Worm (Caenorhabditis elegans) whole organism, L1 larva: ENCODE data around the gene asp-7.
"Not testable (repeated sequence)": the region's sequence is repeated elsewhere in the genome, so short reads cannot be mapped to it uniquely, and the experiment has no call there.

ENCODE experiments used
- Y116A8C.19 ChIP-seq: sonication (generic microtip); optimal IDR thresholded peaks from 2 replicates; lab custom pipeline; 2016; ENCODE audit warnings: missing compliant biosample characterization, missing genetic modification characterization, borderline replicate concordance
- blmp-1 ChIP-seq: fragments of 150-350 bp; optimal IDR thresholded peaks from 2 replicates; lab custom pipeline; 2014; ENCODE audit warnings: missing biosample characterization, missing genetic modification characterization
- ceh-8 ChIP-seq: fragments of 200-800 bp; sonication (Bioruptor generic); optimal IDR thresholded peaks from 2 replicates; lab custom pipeline; 2018; ENCODE audit warnings: mild to moderate bottlenecking, missing genetic modification characterization, moderate library complexity, missing compliant biosample characterization
- ces-1 ChIP-seq: fragments of 150-350 bp; optimal IDR thresholded peaks from 2 replicates; lab custom pipeline; 2014; ENCODE audit warnings: missing biosample characterization, missing genetic modification reagents, missing genetic modification characterization
- dsc-1 ChIP-seq: sonication (generic microtip); optimal IDR thresholded peaks from 2 replicates; lab custom pipeline; 2016; ENCODE audit warnings: mild to moderate bottlenecking, missing genetic modification characterization, missing compliant biosample characterization
- efl-1 ChIP-seq, 4 experiments: fragments of 150-350 bp; optimal IDR thresholded peaks in 3 of 4; peaks in 1 of 4; 1 replicate in 1 of 4; 2 replicates in 3 of 4; lab custom pipeline; 2014; ENCODE audit warnings: missing biosample characterization in 2 of 4, missing genetic modification characterization in 2 of 4, missing genetic modification reagents in 2 of 4
- egl-27 ChIP-seq, 2 experiments: fragments of 150-350 bp in 1 of 2; sonication (generic microtip); optimal IDR thresholded peaks; 3 replicates each; lab custom pipeline; 2017 to 2018; ENCODE audit warnings: missing biosample characterization in 2 of 2, missing genetic modification characterization in 2 of 2, missing genetic modification reagents in 2 of 2
- ets-5 ChIP-seq: fragments of 200-800 bp; sonication (Bioruptor generic); IDR thresholded peaks from 2 replicates; pipeline ENCODE4 v1.3.6; 2022; ENCODE audit warnings: missing genetic modification characterization, missing compliant biosample characterization
- fos-1 ChIP-seq: fragments of 150-350 bp; optimal IDR thresholded peaks from 2 replicates; lab custom pipeline; 2014; ENCODE audit warnings: missing biosample characterization, missing genetic modification characterization
- hlh-4 ChIP-seq: sonication (generic microtip); optimal IDR thresholded peaks from 2 replicates; lab custom pipeline; 2016; ENCODE audit warnings: mild to moderate bottlenecking, missing genetic modification characterization, missing compliant biosample characterization
- hpl-2 ChIP-seq: fragments of 150-350 bp; optimal IDR thresholded peaks from 2 replicates; lab custom pipeline; 2014; ENCODE audit warnings: missing biosample characterization, missing genetic modification reagents, missing genetic modification characterization
- isw-1 ChIP-seq: fragments of 200-800 bp; sonication (Bioruptor generic); IDR thresholded peaks from 2 replicates; pipeline ENCODE4 v1.3.6; 2022; ENCODE audit warnings: missing genetic modification characterization, missing compliant biosample characterization
- jun-1 ChIP-seq: fragments of 150-350 bp; optimal IDR thresholded peaks from 2 replicates; lab custom pipeline; 2014; ENCODE audit warnings: missing biosample characterization, missing genetic modification reagents, missing genetic modification characterization
- lin-13 ChIP-seq: fragments of 150-350 bp; optimal IDR thresholded peaks from 2 replicates; lab custom pipeline; 2014; ENCODE audit warnings: missing biosample characterization, missing genetic modification reagents, missing genetic modification characterization
- lin-15B ChIP-seq: fragments of 150-350 bp; sonication (generic microtip); optimal IDR thresholded peaks from 3 replicates; lab custom pipeline; 2014; ENCODE audit warnings: missing biosample characterization, missing genetic modification characterization
- lsy-2 ChIP-seq, 2 experiments: fragments of 150-350 bp; optimal IDR thresholded peaks; 2 replicates each; lab custom pipeline; 2014; ENCODE audit warnings: missing biosample characterization in 2 of 2, missing genetic modification characterization in 2 of 2
- mdl-1 ChIP-seq, 2 experiments: fragments of 150-350 bp; optimal IDR thresholded peaks; 2 replicates each; lab custom pipeline; 2014 to 2017; ENCODE audit warnings: missing biosample characterization in 2 of 2, missing genetic modification characterization in 2 of 2, inconsistent platforms in 1 of 2
- mef-2 ChIP-seq: fragments of 150-350 bp; optimal IDR thresholded peaks from 2 replicates; lab custom pipeline; 2014; ENCODE audit warnings: missing biosample characterization, missing genetic modification characterization
- mep-1 ChIP-seq: fragments of 150-350 bp; optimal IDR thresholded peaks from 2 replicates; lab custom pipeline; 2014; ENCODE audit warnings: missing biosample characterization, missing genetic modification characterization
- nhr-28 ChIP-seq: fragments of 150-350 bp; optimal IDR thresholded peaks from 2 replicates; lab custom pipeline; 2014; ENCODE audit warnings: missing biosample characterization, missing genetic modification characterization
- nhr-76 ChIP-seq: sonication (generic microtip); optimal IDR thresholded peaks from 2 replicates; lab custom pipeline; 2017; ENCODE audit warnings: missing biosample characterization, missing genetic modification characterization
- nhr-77 ChIP-seq: fragments of 150-350 bp; optimal IDR thresholded peaks from 2 replicates; lab custom pipeline; 2014; ENCODE audit warnings: missing biosample characterization, missing genetic modification characterization
- nhr-85 ChIP-seq: sonication (generic microtip); peaks from one replicate; lab custom pipeline; 2016; ENCODE audit warnings: missing genetic modification characterization, inconsistent platforms, missing compliant biosample characterization
- pag-3 ChIP-seq: sonication (generic microtip); optimal IDR thresholded peaks from 2 replicates; lab custom pipeline; 2017; ENCODE audit warnings: missing genetic modification characterization, mild to moderate bottlenecking, missing compliant biosample characterization, antibody characterized with exemption, borderline replicate concordance; ENCODE audit not compliant: insufficient read depth
- pax-3 ChIP-seq: fragments of 200-800 bp; sonication (Bioruptor generic); optimal IDR thresholded peaks from 2 replicates; lab custom pipeline; 2018; ENCODE audit warnings: mild to moderate bottlenecking, missing genetic modification characterization, moderate library complexity, missing compliant biosample characterization
- snpc-4 ChIP-seq: fragments of 150-350 bp; optimal IDR thresholded peaks from 2 replicates; lab custom pipeline; 2014; ENCODE audit warnings: missing biosample characterization, missing genetic modification characterization
- snu-23 ChIP-seq: sonication (generic microtip); optimal IDR thresholded peaks from 2 replicates; lab custom pipeline; 2016; ENCODE audit warnings: missing genetic modification characterization, missing compliant biosample characterization
- sptf-1 ChIP-seq: fragments of 150-350 bp; optimal IDR thresholded peaks from 2 replicates; lab custom pipeline; 2014; ENCODE audit warnings: missing biosample characterization, missing genetic modification characterization
- sup-37 ChIP-seq: fragments of 200-800 bp; sonication (Bioruptor generic); optimal IDR thresholded peaks from 2 replicates; lab custom pipeline; 2018; ENCODE audit warnings: mild to moderate bottlenecking, missing genetic modification characterization, missing compliant biosample characterization
- unc-30 ChIP-seq: sonication (generic microtip); optimal IDR thresholded peaks from 2 replicates; lab custom pipeline; 2017; ENCODE audit warnings: missing biosample characterization, missing genetic modification characterization
- unc-62 ChIP-seq: fragments of 150-350 bp; optimal IDR thresholded peaks from 2 replicates; lab custom pipeline; 2014; ENCODE audit warnings: missing biosample characterization, missing genetic modification reagents, missing genetic modification characterization
- zag-1 ChIP-seq: fragments of 150-350 bp; optimal IDR thresholded peaks from 2 replicates; lab custom pipeline; 2014; ENCODE audit warnings: missing biosample characterization, missing genetic modification characterization
- zip-4 ChIP-seq: fragments of 200-800 bp; sonication (Bioruptor generic); optimal IDR thresholded peaks from 2 replicates; lab custom pipeline; 2018; ENCODE audit warnings: mild to moderate bottlenecking, missing genetic modification characterization, moderate library complexity, missing compliant biosample characterization
- ztf-11 ChIP-seq, 2 experiments: sonication (generic microtip); optimal IDR thresholded peaks; 2 replicates each; lab custom pipeline; 2016 to 2017; ENCODE audit warnings: missing genetic modification characterization in 2 of 2, missing biosample characterization in 1 of 2, missing compliant biosample characterization in 1 of 2
- ztf-4 ChIP-seq: fragments of 150-350 bp; optimal IDR thresholded peaks from 2 replicates; lab custom pipeline; 2014; ENCODE audit warnings: missing biosample characterization, missing genetic modification characterization

The asp-7 gene

ce11 chrV:3046364-3046763, 18.3 kb downstream of the asp-7 start:
- TF ChIP-seq mdl-1 (tag; optimal IDR thresholded peaks at IDR 0.05; lab: Kevin White, UChicago): no peak
- TF ChIP-seq lin-15B: no peak
- TF ChIP-seq unc-62: no peak
- no peak for TF ChIP-seq zip-4
- no peak for TF ChIP-seq nhr-85 (tag; lab: Kevin White, UChicago)
- TF ChIP-seq ztf-4 (tag; lab: Kevin White, UChicago): no peak
- TF ChIP-seq sup-37: no peak
- TF ChIP-seq snu-23: no peak
- TF ChIP-seq unc-30 (tag; lab: Kevin White, UChicago): no peak

- TF ChIP-seq mef-2 (tag; lab: Kevin White, UChicago): no peak
- TF ChIP-seq efl-1 (optimal IDR thresholded peaks at IDR 0.05; lab: Kevin White, UChicago): no peak
- peak in 1 of 2 experiments; percentile 18 for TF ChIP-seq efl-1 (GFP tag; optimal IDR thresholded peaks at IDR 0.05 in 1 of 2; lab: Kevin White, UChicago)
- no peak for TF ChIP-seq ces-1 (GFP tag; lab: Kevin White, UChicago)
- TF ChIP-seq, all 84 proteins: peak for 1
Measured at ce11 chrV:3054254-3054653, 26.2 kb downstream of the asp-7 start, which contains the start of gene C50H11.8. C50H11.8 (plus strand) TSS chrV:3054554.

ce11 chrV:3058996-3059395, 30.9 kb downstream of the asp-7 start, which contains the start of gene str-244:
str-244 (minus strand) TSS chrV:3059096.
- TF ChIP-seq Y116A8C.19 (no peak), nhr-76 (no peak), efl-1 (optimal IDR thresholded peaks at IDR 0.05; lab: Kevin White, UChicago) (no peak), efl-1 (GFP tag; optimal IDR thresholded peaks at IDR 0.05 in 1 of 2; lab: Kevin White, UChicago) (no peak), ceh-8 (GFP tag; lab: Kevin White, UChicago) (no peak), pag-3 (tag; lab: Kevin White, UChicago) (no peak), nhr-28 (tag; lab: Kevin White, UChicago) (no peak), blmp-1 (tag; lab: Kevin White, UChicago) (no peak), fos-1 (no peak), snu-23 (no peak), nhr-85 (tag; lab: Kevin White, UChicago) (no peak), isw-1 (no peak)

ce11 chrV:3062078-3062477, 34.0 kb downstream of the asp-7 start, which contains the start of gene srt-15:
srt-15 (minus strand) TSS chrV:3062178.
- no peak for TF ChIP-seq ztf-11 (tag; optimal IDR thresholded peaks at IDR 0.05; lab: Kevin White, UChicago)
- no peak for TF ChIP-seq mep-1 (tag; lab: Kevin White, UChicago)
- TF ChIP-seq dsc-1 (tag; lab: Kevin White, UChicago): no peak
- no peak for TF ChIP-seq unc-62
- no peak for TF ChIP-seq snpc-4

ce11 chrV:3064418-3064817, 36.3 kb downstream of the asp-7 start, which contains the start of gene srt-16:
srt-16 (minus strand) TSS chrV:3064518.
- TF ChIP-seq hpl-2 (GFP tag; lab: Kevin White, UChicago); pax-3 (tag; lab: Kevin White, UChicago); zag-1: not testable (repeated sequence)

ce11 chrV:3065928-3066327, 37.8 kb downstream of the asp-7 start, which contains the start of gene srh-185:
srh-185 (plus strand) TSS chrV:3066228.
- TF ChIP-seq pag-3 (tag; lab: Kevin White, UChicago) (no peak), sptf-1 (tag; lab: Kevin White, UChicago) (no peak), unc-62 (no peak), ztf-4 (tag; lab: Kevin White, UChicago) (no peak), nhr-85 (tag; lab: Kevin White, UChicago) (no peak), jun-1 (no peak), ces-1 (GFP tag; lab: Kevin White, UChicago) (no peak), pax-3 (tag; lab: Kevin White, UChicago) (no peak), dsc-1 (tag; lab: Kevin White, UChicago) (no peak), lsy-2 (tag; optimal IDR thresholded peaks at IDR 0.05; lab: Kevin White, UChicago) (no peak), ets-5 (GFP tag; lab: Robert Waterston, UW) (no peak), snpc-4 (no peak), isw-1 (no peak), nhr-77 (no peak), egl-27 (tag; optimal IDR thresholded peaks at IDR 0.05; lab: Kevin White, UChicago) (no peak), zag-1 (no peak), lin-13 (GFP tag; lab: Kevin White, UChicago) (no peak), Y116A8C.19 (no peak), hlh-4 (tag; lab: Kevin White, UChicago) (no peak)
